Fruit fly (Drosophila melanogaster): ENCODE data around the gene CG46435.

Gene CG46435

DNA sequence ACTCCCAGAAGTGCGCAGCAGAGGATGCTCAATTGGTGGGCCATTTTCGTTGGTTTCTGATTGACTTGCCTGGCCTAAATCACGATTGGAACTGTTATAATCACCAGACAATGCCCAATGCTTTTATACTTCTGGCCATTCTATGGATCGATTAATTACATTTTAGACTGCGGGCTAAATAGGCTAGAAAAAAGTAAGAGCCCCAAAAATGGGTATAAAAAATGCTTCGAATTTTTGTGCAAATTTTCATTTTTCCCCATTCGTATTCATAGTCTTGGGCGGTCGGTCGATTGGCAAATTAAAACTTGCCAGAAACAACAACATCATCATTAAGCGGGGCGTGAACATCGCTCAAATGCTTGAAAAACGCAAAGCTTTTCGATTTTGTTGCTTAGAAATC is 26.7 kb upstream of the CG46435 start, which contains the start of gene Cpr76Ba:
TSS of gene Cpr76Ba (minus strand) at position 101 of the 400 bp plus-strand sequence.
- no peak for TF ChIP-seq Dip3 (GFP tag; optimal IDR thresholded peaks at IDR 0.05)
- no peak for TF ChIP-seq caup (GFP tag; optimal IDR thresholded peaks at IDR 0.05; ENCODE audit: severe bottlenecking)
- no peak for TF ChIP-seq salm (tag; optimal IDR thresholded peaks at IDR 0.05)
- TF ChIP-seq jing (GFP tag; optimal IDR thresholded peaks at IDR 0.05) = no peak
- TF ChIP-seq onecut (GFP tag; IDR thresholded peaks at IDR 0.05) = no peak
- TF ChIP-seq CG14014 (GFP tag; IDR thresholded peaks at IDR 0.05) = no peak
- TF ChIP-seq CG13296 (GFP tag; optimal IDR thresholded peaks at IDR 0.05) = no peak

DNA sequence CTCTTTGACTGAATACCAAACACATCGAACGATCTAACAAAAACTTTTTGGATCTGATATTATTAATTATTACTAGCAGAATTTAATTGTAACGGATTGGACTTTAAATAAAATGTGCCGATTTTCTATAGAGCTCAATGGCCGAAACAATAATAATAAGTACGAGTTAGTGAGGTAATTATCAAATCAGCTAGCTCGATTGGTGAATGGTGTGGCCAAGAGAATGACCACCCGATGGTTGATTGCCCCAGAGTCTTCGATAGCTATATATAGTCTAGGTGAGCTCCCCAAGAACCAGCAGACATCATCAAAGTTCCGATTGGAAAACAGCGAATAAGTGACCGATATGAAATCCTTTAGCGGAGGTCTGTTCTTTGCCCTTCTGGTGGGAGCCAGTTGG is 25.6 kb upstream of the CG46435 start, which contains the start of gene Cpr76Bb:
TSS of gene Cpr76Bb (plus strand) at position 301 of the 400 bp plus-strand sequence.
- no peak for TF ChIP-seq odd (GFP tag; optimal IDR thresholded peaks at IDR 0.05)
- TF ChIP-seq H15 (GFP tag; IDR thresholded peaks at IDR 0.05) = no peak
- TF ChIP-seq pros (GFP tag; optimal IDR thresholded peaks at IDR 0.05) = no peak
- no peak for TF ChIP-seq slou (GFP tag; optimal IDR thresholded peaks at IDR 0.05)
- TF ChIP-seq p53 (GFP tag; optimal IDR thresholded peaks at IDR 0.05) = no peak
- no peak for TF ChIP-seq Sry-β (GFP tag; optimal IDR thresholded peaks at IDR 0.05)
- no peak for TF ChIP-seq CG4730 (GFP tag; IDR thresholded peaks at IDR 0.05)
- no peak for TF ChIP-seq CG7928 (GFP tag; optimal IDR thresholded peaks at IDR 0.05)
- no peak for TF ChIP-seq Asciz (GFP tag; optimal IDR thresholded peaks at IDR 0.05)
- no peak for TF ChIP-seq Ets97D (GFP tag; optimal IDR thresholded peaks at IDR 0.05)
- no peak for TF ChIP-seq CG14710 (tag; optimal IDR thresholded peaks at IDR 0.05)
- no peak for TF ChIP-seq CrebB (tag; optimal IDR thresholded peaks at IDR 0.05)
- TF ChIP-seq fd64A (GFP tag; optimal IDR thresholded peaks at IDR 0.05) = no peak
- no peak for TF ChIP-seq CG11723 (GFP tag; optimal IDR thresholded peaks at IDR 0.05)
- TF ChIP-seq usp (GFP tag; optimal IDR thresholded peaks at IDR 0.05) = no peak
- no peak for TF ChIP-seq Doc2 (GFP tag; IDR thresholded peaks at IDR 0.05)
- TF ChIP-seq CG14860 (GFP tag; IDR thresholded peaks at IDR 0.05; ENCODE audit: partially characterized antibody) = no peak
- TF ChIP-seq CG11093 (GFP tag; IDR thresholded peaks at IDR 0.05) = no peak

DNA sequence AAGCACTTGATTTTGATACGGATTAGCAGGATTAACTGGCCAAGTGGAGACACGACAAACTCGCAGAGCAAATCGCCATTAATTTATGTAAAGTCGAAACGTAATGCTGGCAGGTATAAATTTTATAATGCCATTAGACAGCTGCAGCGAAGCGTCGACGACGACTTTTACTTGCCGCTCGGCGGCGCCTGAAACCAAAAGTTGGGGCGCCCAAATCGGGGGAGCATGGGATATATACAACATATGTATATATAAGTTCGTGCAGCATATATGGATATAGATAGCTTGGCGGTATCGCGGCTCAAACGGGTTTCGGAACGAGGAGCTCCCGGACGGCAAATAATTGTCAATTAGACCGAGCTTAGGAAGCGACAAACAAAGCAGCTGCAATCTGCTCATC is 24.3 kb upstream of the CG46435 start, which contains the start of gene Cpr76Bc:
TSS of gene Cpr76Bc (plus strand) at position 301 of the 400 bp plus-strand sequence.
- TF ChIP-seq Drgx (GFP tag; IDR thresholded peaks at IDR 0.05) = 0 out of 2 replicates have a peak, but pooled peaks have one; percentile 37
- no peak for TF ChIP-seq dmrt99B (tag; optimal IDR thresholded peaks at IDR 0.05)
- TF ChIP-seq bcd (GFP tag; optimal IDR thresholded peaks at IDR 0.05) = no peak
- TF ChIP-seq ap (GFP tag; IDR thresholded peaks at IDR 0.05) = no peak
- TF ChIP-seq ttk (GFP tag; IDR thresholded peaks at IDR 0.05) = no peak
- no peak for TF ChIP-seq B-H1 (GFP tag; IDR thresholded peaks at IDR 0.05)
- TF ChIP-seq oc (tag; optimal IDR thresholded peaks at IDR 0.05) = peak; percentile 12
- no peak for TF ChIP-seq Jarid2 (GFP tag; optimal IDR thresholded peaks at IDR 0.05)
- TF ChIP-seq CG14965 (GFP tag; optimal IDR thresholded peaks at IDR 0.05; ENCODE audit: borderline replicate concordance) = no peak
- TF ChIP-seq CG1602 (GFP tag; optimal IDR thresholded peaks at IDR 0.05) = no peak
- no peak for TF ChIP-seq CG14667 (GFP tag; IDR thresholded peaks at IDR 0.05)
- no peak for TF ChIP-seq CG15011 (GFP tag; optimal IDR thresholded peaks at IDR 0.05)
- no peak for TF ChIP-seq slou (GFP tag; optimal IDR thresholded peaks at IDR 0.05)
- TF ChIP-seq eyg (GFP tag; optimal IDR thresholded peaks at IDR 0.05) = no peak
- TF ChIP-seq CG31365 (tag; optimal IDR thresholded peaks at IDR 0.05) = no peak
- TF ChIP-seq CG6272 (GFP tag; IDR thresholded peaks at IDR 0.05) = no peak
- TF ChIP-seq PHDP (tag; optimal IDR thresholded peaks at IDR 0.05) = no peak
- TF ChIP-seq Dll (GFP tag; IDR thresholded peaks at IDR 0.05; ENCODE audit: partially characterized antibody) = no peak
- TF ChIP-seq CG15269 (tag; optimal IDR thresholded peaks at IDR 0.05) = no peak
- no peak for TF ChIP-seq az2 (GFP tag; optimal IDR thresholded peaks at IDR 0.05)
- no peak for TF ChIP-seq CG4820 (GFP tag; optimal IDR thresholded peaks at IDR 0.05)
- peak; percentile 26 for TF ChIP-seq Ets65A (GFP tag)

All from whole organism, embryonic.